Worm (Caenorhabditis elegans): ENCODE measurements around the gene F37C12.14.
A peak's percentile ranks its signal among the peaks of the same experiment; 100 is the strongest.

ce11 chrIII:7162065-7162762 is 23.2 kb downstream of the F37C12.14 start, which contains the start of the genes syf-2 and K04G7.1:
- TF ChIP-seq ceh-45 (GFP tag; IDR thresholded peaks at IDR 0.05) (no peak), nfya-1 (tag; optimal IDR thresholded peaks at IDR 0.05) (peak; percentile 78), fkh-6 (tag; optimal IDR thresholded peaks at IDR 0.05) (no peak), nhr-232 (tag; optimal IDR thresholded peaks at IDR 0.05) (no peak), ceh-6 (GFP tag; optimal IDR thresholded peaks at IDR 0.05) (no peak), ets-4 (tag; optimal IDR thresholded peaks at IDR 0.05) (no peak), hlh-8 (tag; optimal IDR thresholded peaks at IDR 0.05) (no peak), ama-1 (optimal IDR thresholded peaks at IDR 0.05) (no peak), pha-2 (tag; optimal IDR thresholded peaks at IDR 0.05) (no peak), unc-86 (tag; optimal IDR thresholded peaks at IDR 0.05) (no peak), pax-1 (tag; optimal IDR thresholded peaks at IDR 0.05) (no peak), odd-2 (tag; optimal IDR thresholded peaks at IDR 0.05) (no peak), sdc-2 (tag; optimal IDR thresholded peaks at IDR 0.05) (no peak)

Data from whole organism, late embryonic.